Fruit fly (Drosophila melanogaster) whole organism, embryonic: ENCODE measurements around the gene Tis11.
A peak's percentile ranks its signal among the peaks of the same experiment; 100 is the strongest.

ENCODE experiments used
- Atf-2 ChIP-seq: fragments of 200-800 bp; sonication (Bioruptor generic); optimal IDR thresholded peaks from 2 replicates; lab custom pipeline; 2016; ENCODE audit warnings: missing biosample characterization, missing genetic modification characterization
- Atf3 ChIP-seq: fragments of 200-800 bp; sonication (Bioruptor generic); optimal IDR thresholded peaks from 3 replicates; lab custom pipeline; 2016; ENCODE audit warnings: missing biosample characterization, missing genetic modification characterization
- CG12744 ChIP-seq: fragments of 200-800 bp; sonication (Bioruptor generic); optimal IDR thresholded peaks from 2 replicates; lab custom pipeline; 2016; ENCODE audit warnings: missing biosample characterization, missing genetic modification characterization
- CG13287 ChIP-seq: fragments of 200-800 bp; sonication (Bioruptor generic); IDR thresholded peaks from 2 replicates; pipeline ENCODE4 v1.3.6; 2022; ENCODE audit warnings: missing biosample characterization, missing genetic modification characterization; ENCODE audit not compliant: partially characterized antibody
- CG13424 ChIP-seq: fragments of 200-800 bp; sonication (Bioruptor generic); optimal IDR thresholded peaks from 2 replicates; lab custom pipeline; 2019; ENCODE audit warnings: missing biosample characterization, mild to moderate bottlenecking, missing genetic modification characterization, moderate library complexity
- CG13894 ChIP-seq: fragments of 200-800 bp; sonication (Bioruptor generic); optimal IDR thresholded peaks from 3 replicates; lab custom pipeline; 2018; ENCODE audit warnings: missing biosample characterization, mild to moderate bottlenecking, missing genetic modification characterization, moderate library complexity
- CG14050 ChIP-seq: fragments of 200-800 bp; sonication (Bioruptor generic); IDR thresholded peaks from 3 replicates; pipeline ENCODE4 v1.3.6; 2022; ENCODE audit warnings: missing biosample characterization, missing genetic modification characterization
- CG14667 ChIP-seq: fragments of 200-800 bp; sonication (Bioruptor generic); IDR thresholded peaks from 2 replicates; pipeline ENCODE4 v1.3.6; 2022; ENCODE audit warnings: missing biosample characterization, missing genetic modification characterization
- CG14860 ChIP-seq: fragments of 200-800 bp; sonication (Bioruptor generic); IDR thresholded peaks from 3 replicates; pipeline ENCODE4 v1.3.6; 2022; ENCODE audit warnings: missing biosample characterization, missing genetic modification characterization; ENCODE audit not compliant: partially characterized antibody
- CG17328 ChIP-seq: fragments of 200-800 bp; sonication (Bioruptor generic); IDR thresholded peaks from 2 replicates; pipeline ENCODE4 v1.3.6; 2022; ENCODE audit warnings: missing biosample characterization, missing genetic modification characterization
- CG17829 ChIP-seq: fragments of 200-800 bp; optimal IDR thresholded peaks from 2 replicates; lab custom pipeline; 2019; ENCODE audit warnings: missing biosample characterization, mild to moderate bottlenecking, missing genetic modification characterization, moderate library complexity
- CG17912 ChIP-seq: fragments of 200-800 bp; sonication (Bioruptor generic); optimal IDR thresholded peaks from 2 replicates; lab custom pipeline; 2018; ENCODE audit warnings: missing biosample characterization, mild to moderate bottlenecking, missing genetic modification characterization
- CG1792 ChIP-seq: fragments of 200-800 bp; sonication (Bioruptor generic); optimal IDR thresholded peaks from 2 replicates; lab custom pipeline; 2016; ENCODE audit warnings: missing biosample characterization, missing genetic modification characterization
- CG1832 ChIP-seq: fragments of 200-800 bp; sonication (Bioruptor generic); optimal IDR thresholded peaks from 2 replicates; lab custom pipeline; 2017; ENCODE audit warnings: missing biosample characterization, mild to moderate bottlenecking, missing genetic modification characterization, inconsistent platforms
- CG30020 ChIP-seq: fragments of 200-800 bp; optimal IDR thresholded peaks from 2 replicates; lab custom pipeline; 2019; ENCODE audit warnings: missing biosample characterization, mild to moderate bottlenecking, missing genetic modification characterization, moderate library complexity
- CG3281 ChIP-seq: fragments of 200-800 bp; sonication (Bioruptor generic); optimal IDR thresholded peaks from 3 replicates; lab custom pipeline; 2017; ENCODE audit warnings: missing biosample characterization, mild to moderate bottlenecking, missing genetic modification characterization
- CG4707 ChIP-seq: fragments of 200-800 bp; sonication (Bioruptor generic); optimal IDR thresholded peaks from 2 replicates; lab custom pipeline; 2018; ENCODE audit warnings: missing biosample characterization, mild to moderate bottlenecking, missing genetic modification characterization, moderate library complexity
- CG4854 ChIP-seq: fragments of 200-800 bp; sonication (Bioruptor generic); optimal IDR thresholded peaks from 2 replicates; lab custom pipeline; 2016; ENCODE audit warnings: missing biosample characterization, missing genetic modification characterization, inconsistent platforms
- CG6254 ChIP-seq: fragments of 200-800 bp; sonication (Bioruptor generic); optimal IDR thresholded peaks from 3 replicates; lab custom pipeline; 2017; ENCODE audit warnings: mild to moderate bottlenecking, missing biosample characterization, missing genetic modification reagents, missing genetic modification characterization
- CG6689 ChIP-seq: fragments of 200-800 bp; sonication (Bioruptor generic); IDR thresholded peaks from 2 replicates; pipeline ENCODE4 v1.3.6; 2022; ENCODE audit warnings: missing biosample characterization, missing genetic modification characterization
- CG6765 ChIP-seq: fragments of 200-800 bp; sonication (Bioruptor generic); optimal IDR thresholded peaks from 3 replicates; lab custom pipeline; 2017; ENCODE audit warnings: missing biosample characterization, mild to moderate bottlenecking, missing genetic modification characterization
- CG6813 ChIP-seq: fragments of 200-800 bp; sonication (Bioruptor generic); optimal IDR thresholded peaks from 2 replicates; lab custom pipeline; 2017; ENCODE audit warnings: missing biosample characterization, missing genetic modification characterization, mild to moderate bottlenecking, moderate library complexity, missing genetic modification reagents
- CG7271 ChIP-seq: fragments of 200-800 bp; sonication (Bioruptor generic); optimal IDR thresholded peaks from 2 replicates; lab custom pipeline; 2018; ENCODE audit warnings: missing biosample characterization, mild to moderate bottlenecking, missing genetic modification characterization, moderate library complexity
- CG7745 ChIP-seq: fragments of 200-800 bp; sonication (Bioruptor generic); optimal IDR thresholded peaks from 2 replicates; lab custom pipeline; 2018; ENCODE audit warnings: missing biosample characterization, mild to moderate bottlenecking, missing genetic modification characterization, moderate library complexity
- Dek ChIP-seq: fragments of 200-800 bp; sonication (Bioruptor generic); optimal IDR thresholded peaks from 3 replicates; lab custom pipeline; 2019; ENCODE audit warnings: missing biosample characterization, mild to moderate bottlenecking, missing genetic modification characterization, moderate library complexity
- Dref ChIP-seq: fragments of 200-800 bp; sonication (Bioruptor generic); IDR thresholded peaks from 2 replicates; pipeline ENCODE4 v1.3.6; 2022; ENCODE audit warnings: missing biosample characterization, missing genetic modification characterization
- Ets97D ChIP-seq: fragments of 200-800 bp; sonication (Bioruptor generic); optimal IDR thresholded peaks from 3 replicates; lab custom pipeline; 2016; ENCODE audit warnings: missing biosample characterization, missing genetic modification characterization
- H2.0 ChIP-seq: fragments of 200-800 bp; sonication (Bioruptor generic); IDR thresholded peaks from 2 replicates; pipeline ENCODE4 v1.3.6; 2022; ENCODE audit warnings: missing biosample characterization, missing genetic modification characterization
- HHEX ChIP-seq: fragments of 200-800 bp; sonication (Bioruptor generic); optimal IDR thresholded peaks from 3 replicates; lab custom pipeline; 2017; ENCODE audit warnings: missing biosample characterization, mild to moderate bottlenecking, missing genetic modification characterization, missing genetic modification reagents
- Hr3 ChIP-seq: fragments of 200-800 bp; sonication (Bioruptor generic); optimal IDR thresholded peaks from 3 replicates; lab custom pipeline; 2016; ENCODE audit warnings: missing biosample characterization, missing genetic modification characterization
- Oli ChIP-seq: fragments of 200-800 bp; sonication (Bioruptor generic); optimal IDR thresholded peaks from 2 replicates; lab custom pipeline; 2018; ENCODE audit warnings: missing biosample characterization, mild to moderate bottlenecking, missing genetic modification characterization, moderate library complexity
- Optix ChIP-seq: fragments of 200-800 bp; sonication (Bioruptor generic); IDR thresholded peaks from 3 replicates; pipeline ENCODE4 v1.3.6; 2022; ENCODE audit warnings: missing biosample characterization, missing genetic modification characterization
- Ptx1 ChIP-seq: fragments of 200-800 bp; sonication (Bioruptor generic); IDR thresholded peaks from 2 replicates; pipeline ENCODE4 v1.3.6; 2022; ENCODE audit warnings: missing biosample characterization, missing genetic modification characterization
- Scr ChIP-seq: fragments of 200-800 bp; sonication (Bioruptor generic); IDR thresholded peaks from 2 replicates; pipeline ENCODE4 v1.3.6; 2022; ENCODE audit warnings: missing biosample characterization, missing genetic modification characterization; ENCODE audit not compliant: partially characterized antibody
- Sin3A ChIP-seq: fragments of >200 bp; optimal IDR thresholded peaks from 2 replicates; lab custom pipeline; 2018
- Tbp ChIP-seq: fragments of >200 bp; optimal IDR thresholded peaks from 2 replicates; lab custom pipeline; 2018; ENCODE audit warnings: missing biosample characterization, missing genetic modification characterization
- Usf ChIP-seq: fragments of 200-800 bp; sonication (Bioruptor generic); optimal IDR thresholded peaks from 2 replicates; lab custom pipeline; 2017; ENCODE audit warnings: missing genotype, missing biosample characterization, missing genetic modification characterization
- bbx ChIP-seq: fragments of 200-800 bp; sonication (Bioruptor generic); IDR thresholded peaks from 2 replicates; pipeline ENCODE4 v1.3.6; 2022; ENCODE audit warnings: missing biosample characterization, missing genetic modification characterization; ENCODE audit not compliant: partially characterized antibody
- dpn ChIP-seq, 2 experiments: fragments of 200-800 bp; sonication (Bioruptor generic); optimal IDR thresholded peaks; 3 replicates each; lab custom pipeline; 2016; ENCODE audit warnings: missing biosample characterization in 2 of 2, missing genetic modification characterization in 2 of 2
- emc ChIP-seq: fragments of 200-800 bp; sonication (Bioruptor generic); optimal IDR thresholded peaks from 2 replicates; lab custom pipeline; 2016; ENCODE audit warnings: missing biosample characterization, missing genetic modification characterization
- gcm2 ChIP-seq: fragments of 200-800 bp; sonication (Bioruptor generic); optimal IDR thresholded peaks from 2 replicates; lab custom pipeline; 2016; ENCODE audit warnings: missing biosample characterization, missing genetic modification characterization
- gt ChIP-seq: fragments of 200-800 bp; sonication (Bioruptor generic); IDR thresholded peaks from 2 replicates; pipeline ENCODE4 v1.3.6; 2022; ENCODE audit warnings: missing biosample characterization, missing genetic modification characterization
- ham ChIP-seq: fragments of 200-800 bp; sonication (Bioruptor generic); IDR thresholded peaks from 2 replicates; pipeline ENCODE4 v1.3.6; 2022; ENCODE audit warnings: missing biosample characterization, missing genetic modification characterization
- maf-S ChIP-seq: fragments of 200-800 bp; sonication (Bioruptor generic); optimal IDR thresholded peaks from 2 replicates; lab custom pipeline; 2016; ENCODE audit warnings: missing biosample characterization, missing genetic modification characterization
- p53 ChIP-seq: fragments of 200-800 bp; sonication (Bioruptor generic); optimal IDR thresholded peaks from 2 replicates; lab custom pipeline; 2016; ENCODE audit warnings: missing biosample characterization, missing genetic modification characterization
- ro ChIP-seq: fragments of 200-800 bp; sonication (Bioruptor generic); IDR thresholded peaks from 2 replicates; pipeline ENCODE4 v1.3.6; 2022; ENCODE audit warnings: missing biosample characterization, missing genetic modification characterization
- sens-2 ChIP-seq: fragments of 200-800 bp; sonication (Bioruptor generic); IDR thresholded peaks from 2 replicates; pipeline ENCODE4 v1.3.6; 2022; ENCODE audit warnings: missing biosample characterization, missing genetic modification characterization
- sisA ChIP-seq: fragments of 200-800 bp; sonication (Bioruptor generic); IDR thresholded peaks from 2 replicates; pipeline ENCODE4 v1.3.6; 2022; ENCODE audit warnings: missing biosample characterization, missing genetic modification characterization
- sug ChIP-seq: fragments of 200-800 bp; optimal IDR thresholded peaks from 2 replicates; lab custom pipeline; 2019; ENCODE audit warnings: missing biosample characterization, mild to moderate bottlenecking, missing genetic modification characterization, moderate library complexity
- tll ChIP-seq, 2 experiments: fragments of 200-800 bp in 1 of 2; fragments of >200 bp in 1 of 2; sonication (Bioruptor generic) in 1 of 2; optimal IDR thresholded peaks; 2 replicates each; lab custom pipeline; 2017 to 2019; ENCODE audit warnings: missing biosample characterization in 2 of 2, missing genetic modification characterization in 2 of 2, mild to moderate bottlenecking in 1 of 2, moderate library complexity in 1 of 2
- usp ChIP-seq: fragments of >200 bp; optimal IDR thresholded peaks from 2 replicates; lab custom pipeline; 2017; ENCODE audit warnings: missing biosample characterization, missing genetic modification characterization
- wek ChIP-seq: fragments of 200-800 bp; sonication (Bioruptor generic); optimal IDR thresholded peaks from 3 replicates; lab custom pipeline; 2018; ENCODE audit warnings: missing biosample characterization, mild to moderate bottlenecking, missing genetic modification characterization, moderate library complexity

Gene Tis11

dm6 chrX:12654288-12654729, 4.9 kb upstream of the Tis11 start (continued):
- TF ChIP-seq emc (GFP tag; lab: Kevin White, UChicago) = no peak
- no peak for TF ChIP-seq CG6765 (GFP tag; lab: Kevin White, UChicago)
- TF ChIP-seq CG3281 (GFP tag; lab: Kevin White, UChicago) = no peak
- TF ChIP-seq Atf3 (GFP tag; lab: Kevin White, UChicago) = no peak
- no peak for TF ChIP-seq gcm2
- TF ChIP-seq p53 (GFP tag; lab: Kevin White, UChicago) = no peak
- no peak for TF ChIP-seq wek
- TF ChIP-seq Ptx1 = no peak
- TF ChIP-seq CG7271 (tag; lab: Kevin White, UChicago) = no peak
- no peak for TF ChIP-seq Hr3 (GFP tag; lab: Kevin White, UChicago)
- peak; percentile 60 for TF ChIP-seq CG17912
- no peak for TF ChIP-seq CG4707 (GFP tag; lab: Kevin White, UChicago)
- no peak for TF ChIP-seq CG30020
- TF ChIP-seq gt (GFP tag; lab: Robert Waterston, UW) = no peak
- TF ChIP-seq CG17328 = no peak
- no peak for TF ChIP-seq Atf-2
- TF ChIP-seq CG6254 (GFP tag; lab: Kevin White, UChicago) = no peak
- no peak for TF ChIP-seq CG7745
- no peak for TF ChIP-seq CG6813
- no peak for TF ChIP-seq CG14050 (GFP tag; lab: Robert Waterston, UW)
- peak; percentile 54 for TF ChIP-seq CG17829 (tag; lab: Kevin White, UChicago)
- no peak for TF ChIP-seq CG1792 (GFP tag; lab: Kevin White, UChicago)
- no peak for TF ChIP-seq CG4854
- TF ChIP-seq CG13424 (tag; lab: Kevin White, UChicago) = no peak
- no peak for TF ChIP-seq CG13894
- peak; percentile 78 for TF ChIP-seq bbx (GFP tag; lab: Robert Waterston, UW)
- TF ChIP-seq CG1832 (GFP tag; lab: Kevin White, UChicago) = no peak
- TF ChIP-seq ham (GFP tag; lab: Robert Waterston, UW) = no peak
- peak; percentile 56 for TF ChIP-seq Scr (GFP tag; lab: Robert Waterston, UW)
- TF ChIP-seq CG14667 (GFP tag; lab: Robert Waterston, UW) = no peak
- peak; percentile 15 for TF ChIP-seq HHEX (GFP tag; lab: Kevin White, UChicago)
- no peak for TF ChIP-seq H2.0
- TF ChIP-seq Dek (tag; lab: Kevin White, UChicago) = no peak
- TF ChIP-seq CG14860 (GFP tag; lab: Robert Waterston, UW) = peak; percentile 41; the same call in 1 of the 3 replicates
- no peak for TF ChIP-seq Oli (tag; lab: Kevin White, UChicago)
- TF ChIP-seq tll (GFP tag; optimal IDR thresholded peaks at IDR 0.05; lab: Kevin White, UChicago) = no peak
- no peak for TF ChIP-seq usp (GFP tag; lab: Kevin White, UChicago)
- no peak for TF ChIP-seq Ets97D (GFP tag; lab: Kevin White, UChicago)
- TF ChIP-seq CG6689 (GFP tag; lab: Robert Waterston, UW) = no peak
- no peak for TF ChIP-seq ro (GFP tag; lab: Robert Waterston, UW)
- no peak for TF ChIP-seq dpn (GFP tag; optimal IDR thresholded peaks at IDR 0.05; lab: Kevin White, UChicago)
- peak; percentile 53 for TF ChIP-seq Dref (GFP tag; lab: Robert Waterston, UW)
- TF ChIP-seq Usf (GFP tag; lab: Kevin White, UChicago) = no peak
- TF ChIP-seq Sin3A (lab: Kevin White, UChicago) = no peak
- TF ChIP-seq CG13287 = no peak; the same call in 1 of the 2 replicates
- TF ChIP-seq sug (tag; lab: Kevin White, UChicago) = no peak
- no peak for TF ChIP-seq maf-S
- TF ChIP-seq CG12744 (GFP tag; lab: Kevin White, UChicago) = no peak
- no peak for TF ChIP-seq Optix
- no peak for TF ChIP-seq sisA (GFP tag; lab: Robert Waterston, UW)
- TF ChIP-seq sens-2 (GFP tag; lab: Robert Waterston, UW) = no peak
- TF ChIP-seq Tbp = no peak
